Worm (Caenorhabditis elegans) whole organism, L1 larva: ENCODE data around the gene str-150.

Source experiments
- aly-2 ChIP-seq: fragments of 150-350 bp; optimal IDR thresholded peaks from 2 replicates; lab custom pipeline; 2014; ENCODE audit warnings: missing biosample characterization, missing genetic modification characterization
- ceh-88 ChIP-seq: fragments of 200-800 bp; sonication (Bioruptor generic); IDR thresholded peaks from 2 replicates; pipeline ENCODE4 v1.3.6; 2022; ENCODE audit warnings: missing genetic modification characterization, missing compliant biosample characterization
- elt-3 ChIP-seq, 6 experiments: fragments of 150-350 bp in 1 of 6; sonication (generic microtip); optimal IDR thresholded peaks; 2 replicates each; lab custom pipeline; 2017 to 2018; ENCODE audit warnings: missing biosample characterization in 6 of 6, missing genetic modification characterization in 6 of 6, inconsistent platforms in 1 of 6
- fos-1 ChIP-seq: fragments of 150-350 bp; optimal IDR thresholded peaks from 2 replicates; lab custom pipeline; 2014; ENCODE audit warnings: missing biosample characterization, missing genetic modification characterization
- mef-2 ChIP-seq: fragments of 150-350 bp; optimal IDR thresholded peaks from 2 replicates; lab custom pipeline; 2014; ENCODE audit warnings: missing biosample characterization, missing genetic modification characterization
- mep-1 ChIP-seq: fragments of 150-350 bp; optimal IDR thresholded peaks from 2 replicates; lab custom pipeline; 2014; ENCODE audit warnings: missing biosample characterization, missing genetic modification characterization
- nhr-11 ChIP-seq: fragments of 150-350 bp; optimal IDR thresholded peaks from 2 replicates; lab custom pipeline; 2014; ENCODE audit warnings: missing biosample characterization, missing genetic modification characterization
- nhr-76 ChIP-seq: sonication (generic microtip); optimal IDR thresholded peaks from 2 replicates; lab custom pipeline; 2017; ENCODE audit warnings: missing biosample characterization, missing genetic modification characterization
- unc-130 ChIP-seq: fragments of 150-350 bp; optimal IDR thresholded peaks from 2 replicates; lab custom pipeline; 2017; ENCODE audit warnings: missing biosample characterization, missing genetic modification characterization, inconsistent platforms
- zag-1 ChIP-seq: fragments of 150-350 bp; optimal IDR thresholded peaks from 2 replicates; lab custom pipeline; 2014; ENCODE audit warnings: missing biosample characterization, missing genetic modification characterization

- TF ChIP-seq mep-1 = no peak
- no peak for TF ChIP-seq ceh-88 (GFP tag; lab: Robert Waterston, UW)
- TF ChIP-seq zag-1 (tag; lab: Kevin White, UChicago) = no peak
- TF ChIP-seq nhr-76 (tag; lab: Kevin White, UChicago) = no peak
- no peak for TF ChIP-seq nhr-11 (tag; lab: Kevin White, UChicago)
- TF ChIP-seq fos-1 (tag; lab: Kevin White, UChicago) = no peak
- no peak for TF ChIP-seq unc-130 (tag; lab: Kevin White, UChicago)
- no peak for TF ChIP-seq aly-2 (tag; lab: Kevin White, UChicago)
- peak in 1 of 6 experiments; percentile 37 for TF ChIP-seq elt-3 (tag; optimal IDR thresholded peaks at IDR 0.05; lab: Kevin White, UChicago)
- no peak for TF ChIP-seq mef-2
These were observed 10.1 kb downstream of the str-150 start for ce11 chrV:16592947-16593791.
